Fruit fly (Drosophila melanogaster) whole organism, pupa: Measurements from ENCODE around the gene His3.3A.

Experiments used
- CG14655 ChIP-seq: fragments of 200-800 bp; sonication (Bioruptor generic); optimal IDR thresholded peaks from 3 replicates; lab custom pipeline; 2017; ENCODE audit warnings: mild to moderate bottlenecking, missing biosample characterization, missing genetic modification reagents, missing genetic modification characterization
- CG17806 ChIP-seq: fragments of 200-800 bp; sonication (Bioruptor generic); optimal IDR thresholded peaks from 2 replicates; lab custom pipeline; 2018; ENCODE audit warnings: missing biosample characterization, mild to moderate bottlenecking, missing genetic modification characterization, moderate library complexity
- EcR ChIP-seq: fragments of 200-800 bp; sonication (Bioruptor generic); optimal IDR thresholded peaks from 3 replicates; lab custom pipeline; 2019; ENCODE audit warnings: missing biosample characterization, missing genetic modification characterization, mild to moderate bottlenecking, moderate library complexity, missing genetic modification reagents
- Ets98B ChIP-seq: fragments of 200-800 bp; sonication (Bioruptor generic); IDR thresholded peaks from 2 replicates; pipeline ENCODE4 v1.3.6; 2022; ENCODE audit warnings: missing biosample characterization, missing genetic modification characterization
- Pif1A ChIP-seq: fragments of 200-800 bp; sonication (Bioruptor generic); optimal IDR thresholded peaks from 3 replicates; lab custom pipeline; 2016; ENCODE audit warnings: missing biosample characterization, missing genetic modification characterization
- fd96Ca ChIP-seq: fragments of 200-800 bp; sonication (Bioruptor generic); IDR thresholded peaks from 3 replicates; pipeline ENCODE4 v1.3.6; 2022; ENCODE audit warnings: missing biosample characterization, missing genetic modification characterization

DNA sequence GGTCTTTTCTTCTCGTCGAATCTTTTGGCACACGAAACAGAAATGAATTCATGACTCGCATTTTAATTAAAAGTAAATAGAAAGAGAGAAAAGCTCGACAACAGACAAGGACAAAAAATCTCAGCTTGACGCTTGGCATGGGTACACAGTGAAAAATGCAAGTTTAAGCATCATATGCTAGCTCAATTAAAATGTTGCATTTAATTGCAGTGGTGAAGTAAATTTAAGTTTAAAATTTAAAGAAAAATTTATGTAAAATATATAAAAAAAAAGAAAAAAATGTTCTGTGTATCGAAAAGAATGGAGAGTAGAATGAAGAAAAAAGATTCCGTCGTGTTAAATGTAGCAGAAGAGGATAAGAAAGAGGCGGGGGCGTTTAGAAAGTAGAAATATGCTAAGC, 30.7 kb downstream of the His3.3A start:
- TF ChIP-seq EcR (GFP tag; lab: Kevin White, UChicago) (no peak), Pif1A (GFP tag; lab: Kevin White, UChicago) (peak; percentile 53), Ets98B (GFP tag; lab: Robert Waterston, UW) (peak; percentile 31; the same call in 1 of the 2 replicates), CG17806 (peak; percentile 20), fd96Ca (no peak), CG14655 (GFP tag; lab: Kevin White, UChicago) (peak; percentile 1)
